Fruit fly (Drosophila melanogaster) whole organism, embryonic: Measurements from ENCODE around the gene CG43245.

ENCODE experiments used
- B-H2 ChIP-seq: fragments of 200-800 bp; sonication (Bioruptor generic); optimal IDR thresholded peaks from 2 replicates; lab custom pipeline; 2018; ENCODE audit warnings: missing biosample characterization, mild to moderate bottlenecking, missing genetic modification characterization
- CG10543 ChIP-seq: fragments of 200-800 bp; sonication (Bioruptor generic); optimal IDR thresholded peaks from 3 replicates; lab custom pipeline; 2017; ENCODE audit warnings: missing biosample characterization, mild to moderate bottlenecking, missing genetic modification characterization, moderate library complexity
- CG10959 ChIP-seq: fragments of 200-800 bp; sonication (Bioruptor generic); IDR thresholded peaks from 2 replicates; pipeline ENCODE4 v1.3.6; 2022; ENCODE audit warnings: missing biosample characterization, missing genetic modification characterization
- CG12155 ChIP-seq: fragments of 200-800 bp; sonication (Bioruptor generic); optimal IDR thresholded peaks from 3 replicates; lab custom pipeline; 2016; ENCODE audit warnings: missing biosample characterization, missing genetic modification characterization
- CG12659 ChIP-seq: fragments of 200-800 bp; sonication (Bioruptor generic); optimal IDR thresholded peaks from 3 replicates; lab custom pipeline; 2017; ENCODE audit warnings: mild to moderate bottlenecking, missing biosample characterization, missing genetic modification reagents, missing genetic modification characterization
- CG15269 ChIP-seq: fragments of 200-800 bp; sonication (Bioruptor generic); optimal IDR thresholded peaks from 2 replicates; lab custom pipeline; 2018; ENCODE audit warnings: missing biosample characterization, mild to moderate bottlenecking, missing genetic modification characterization, moderate library complexity
- CG1602 ChIP-seq: fragments of 200-800 bp; sonication (Bioruptor generic); optimal IDR thresholded peaks from 3 replicates; lab custom pipeline; 2016; ENCODE audit warnings: missing biosample characterization, missing genetic modification characterization
- CG18262 ChIP-seq: fragments of 200-800 bp; optimal IDR thresholded peaks from 3 replicates; lab custom pipeline; 2019; ENCODE audit warnings: missing biosample characterization, mild to moderate bottlenecking, missing genetic modification characterization, moderate library complexity
- CG2120 ChIP-seq: fragments of 200-800 bp; sonication (Bioruptor generic); optimal IDR thresholded peaks from 3 replicates; lab custom pipeline; 2016; ENCODE audit warnings: missing biosample characterization, missing genetic modification characterization
- CG2202 ChIP-seq: fragments of 200-800 bp; sonication (Bioruptor generic); optimal IDR thresholded peaks from 2 replicates; lab custom pipeline; 2018; ENCODE audit warnings: missing biosample characterization, mild to moderate bottlenecking, missing genetic modification characterization
- CG2678 ChIP-seq: fragments of 200-800 bp; sonication (Bioruptor generic); optimal IDR thresholded peaks from 3 replicates; lab custom pipeline; 2019; ENCODE audit warnings: missing biosample characterization, mild to moderate bottlenecking, missing genetic modification characterization, moderate library complexity
- CG30431 ChIP-seq: fragments of 200-800 bp; sonication (Bioruptor generic); optimal IDR thresholded peaks from 2 replicates; lab custom pipeline; 2017; ENCODE audit warnings: missing biosample characterization, missing genetic modification characterization
- CG32767 ChIP-seq: fragments of 200-800 bp; sonication (Bioruptor generic); IDR thresholded peaks from 2 replicates; pipeline ENCODE4 v1.3.6; 2022; ENCODE audit warnings: missing biosample characterization, missing genetic modification characterization
- CG4404 ChIP-seq: fragments of 200-800 bp; sonication (Bioruptor generic); IDR thresholded peaks from 2 replicates; pipeline ENCODE4 v1.3.6; 2022; ENCODE audit warnings: missing biosample characterization, missing genetic modification characterization
- CG4707 ChIP-seq: fragments of 200-800 bp; sonication (Bioruptor generic); optimal IDR thresholded peaks from 2 replicates; lab custom pipeline; 2018; ENCODE audit warnings: missing biosample characterization, mild to moderate bottlenecking, missing genetic modification characterization, moderate library complexity
- CG6683 ChIP-seq: fragments of 200-800 bp; sonication (Bioruptor generic); optimal IDR thresholded peaks from 2 replicates; lab custom pipeline; 2017; ENCODE audit warnings: missing biosample characterization, mild to moderate bottlenecking, missing genetic modification characterization, missing genetic modification reagents
- CG7745 ChIP-seq: fragments of 200-800 bp; sonication (Bioruptor generic); optimal IDR thresholded peaks from 2 replicates; lab custom pipeline; 2018; ENCODE audit warnings: missing biosample characterization, mild to moderate bottlenecking, missing genetic modification characterization, moderate library complexity
- CG7928 ChIP-seq: fragments of 200-800 bp; sonication (Bioruptor generic); optimal IDR thresholded peaks from 2 replicates; lab custom pipeline; 2017; ENCODE audit warnings: missing biosample characterization, mild to moderate bottlenecking, missing genetic modification characterization
- CG8290 ChIP-seq, 3 experiments: fragments of 200-800 bp; sonication (Bioruptor generic); optimal IDR thresholded peaks; 2 replicates each; lab custom pipeline; 2016 to 2019; ENCODE audit warnings: missing biosample characterization in 3 of 3, missing genetic modification characterization in 3 of 3, mild to moderate bottlenecking in 2 of 3, moderate library complexity in 1 of 3
- CG8478 ChIP-seq: fragments of >200 bp; optimal IDR thresholded peaks from 2 replicates; lab custom pipeline; 2018
- D19B ChIP-seq: fragments of 200-800 bp; sonication (Bioruptor generic); optimal IDR thresholded peaks from 2 replicates; lab custom pipeline; 2017; ENCODE audit warnings: missing biosample characterization, mild to moderate bottlenecking, missing genetic modification characterization
- GATAe ChIP-seq: fragments of 200-800 bp; sonication (Bioruptor generic); conservative IDR thresholded peaks from 2 replicates; pipeline ENCODE4 v1.3.6; 2022; ENCODE audit warnings: missing biosample characterization, missing genetic modification characterization
- Hmr ChIP-seq: fragments of 200-800 bp; sonication (Bioruptor generic); optimal IDR thresholded peaks from 3 replicates; lab custom pipeline; 2017; ENCODE audit warnings: mild to moderate bottlenecking, missing biosample characterization, missing genetic modification reagents, missing genetic modification characterization
- Lhr ChIP-seq: fragments of 200-800 bp; sonication (Bioruptor generic); optimal IDR thresholded peaks from 3 replicates; lab custom pipeline; 2017; ENCODE audit warnings: mild to moderate bottlenecking, missing biosample characterization, missing genetic modification reagents, missing genetic modification characterization
- NC2α ChIP-seq: fragments of 200-800 bp; sonication (Bioruptor generic); optimal IDR thresholded peaks from 2 replicates; lab custom pipeline; 2016; ENCODE audit warnings: missing biosample characterization, missing genetic modification characterization
- Nf-YB ChIP-seq: fragments of 200-800 bp; sonication (Bioruptor generic); optimal IDR thresholded peaks from 3 replicates; lab custom pipeline; 2019; ENCODE audit warnings: missing biosample characterization, mild to moderate bottlenecking, missing genetic modification characterization, moderate library complexity
- NfI ChIP-seq: fragments of 200-800 bp; sonication (Bioruptor generic); optimal IDR thresholded peaks from 3 replicates; lab custom pipeline; 2018; ENCODE audit warnings: missing biosample characterization, mild to moderate bottlenecking, missing genetic modification characterization, moderate library complexity
- Opbp ChIP-seq: fragments of 200-800 bp; sonication (Bioruptor generic); IDR thresholded peaks from 3 replicates; pipeline ENCODE4 v1.3.6; 2022; ENCODE audit warnings: missing biosample characterization, missing genetic modification characterization; ENCODE audit not compliant: partially characterized antibody
- Rfx ChIP-seq: fragments of 200-800 bp; sonication (Bioruptor generic); IDR thresholded peaks from 2 replicates; pipeline ENCODE4 v1.3.6; 2022; ENCODE audit warnings: missing biosample characterization, missing genetic modification characterization
- Six4 ChIP-seq: fragments of 200-800 bp; sonication (Bioruptor generic); optimal IDR thresholded peaks from 2 replicates; lab custom pipeline; 2016; ENCODE audit warnings: missing biosample characterization, missing genetic modification characterization
- Sox102F ChIP-seq: fragments of 200-800 bp; sonication (Bioruptor generic); optimal IDR thresholded peaks from 2 replicates; lab custom pipeline; 2018; ENCODE audit warnings: missing biosample characterization, mild to moderate bottlenecking, missing genetic modification characterization, moderate library complexity
- Vsx1 ChIP-seq: fragments of 200-800 bp; sonication (Bioruptor generic); optimal IDR thresholded peaks from 2 replicates; lab custom pipeline; 2017; ENCODE audit warnings: missing biosample characterization, mild to moderate bottlenecking, missing genetic modification characterization, missing genetic modification reagents
- Xbp1 ChIP-seq: fragments of 200-800 bp; sonication (Bioruptor generic); optimal IDR thresholded peaks from 3 replicates; lab custom pipeline; 2016; ENCODE audit warnings: missing biosample characterization, mild to moderate bottlenecking, missing genetic modification characterization
- az2 ChIP-seq: fragments of 200-800 bp; sonication (Bioruptor generic); optimal IDR thresholded peaks from 3 replicates; lab custom pipeline; 2016; ENCODE audit warnings: missing biosample characterization, missing genetic modification characterization
- btn ChIP-seq: fragments of 200-800 bp; sonication (Bioruptor generic); optimal IDR thresholded peaks from 2 replicates; lab custom pipeline; 2016; ENCODE audit warnings: missing biosample characterization, missing genetic modification characterization
- ci ChIP-seq: fragments of 200-800 bp; sonication (Bioruptor generic); IDR thresholded peaks from 3 replicates; pipeline ENCODE4 v1.3.6; 2022; ENCODE audit warnings: missing biosample characterization, missing genetic modification characterization
- danr ChIP-seq: fragments of 200-800 bp; sonication (Bioruptor generic); IDR thresholded peaks from 2 replicates; pipeline ENCODE4 v1.3.6; 2022; ENCODE audit warnings: missing biosample characterization, missing genetic modification characterization
- dpn ChIP-seq, 2 experiments: fragments of 200-800 bp; sonication (Bioruptor generic); optimal IDR thresholded peaks; 3 replicates each; lab custom pipeline; 2016; ENCODE audit warnings: missing biosample characterization in 2 of 2, missing genetic modification characterization in 2 of 2
- ewg ChIP-seq: fragments of 200-800 bp; sonication (Bioruptor generic); optimal IDR thresholded peaks from 3 replicates; lab custom pipeline; 2017; ENCODE audit warnings: mild to moderate bottlenecking, missing biosample characterization, missing genetic modification reagents, missing genetic modification characterization
- kay ChIP-seq: fragments of 200-800 bp; sonication (Bioruptor generic); optimal IDR thresholded peaks from 2 replicates; lab custom pipeline; 2016; ENCODE audit warnings: missing biosample characterization, missing genetic modification characterization
- mld ChIP-seq: fragments of 200-800 bp; sonication (Bioruptor generic); IDR thresholded peaks from 3 replicates; pipeline ENCODE4 v1.3.6; 2022; ENCODE audit warnings: missing biosample characterization, missing genetic modification characterization; ENCODE audit not compliant: partially characterized antibody
- odd ChIP-seq: fragments of 200-800 bp; sonication (Bioruptor generic); optimal IDR thresholded peaks from 2 replicates; lab custom pipeline; 2017; ENCODE audit warnings: missing biosample characterization, mild to moderate bottlenecking, missing genetic modification characterization
- otp ChIP-seq: fragments of 200-800 bp; sonication (Bioruptor generic); IDR thresholded peaks from 3 replicates; pipeline ENCODE4, ENCODE4 v1.3.6; 2022; ENCODE audit warnings: missing biosample characterization, missing genetic modification characterization
- pb ChIP-seq: fragments of 200-800 bp; sonication (Bioruptor generic); optimal IDR thresholded peaks from 3 replicates; lab custom pipeline; 2016; ENCODE audit warnings: missing biosample characterization, missing genetic modification characterization
- peb ChIP-seq: fragments of 200-800 bp; sonication (Bioruptor generic); IDR thresholded peaks from 2 replicates; pipeline ENCODE4 v1.3.6; 2022; ENCODE audit warnings: missing biosample characterization, missing genetic modification characterization
- sqz ChIP-seq: fragments of 200-800 bp; sonication (Bioruptor generic); optimal IDR thresholded peaks from 3 replicates; lab custom pipeline; 2018; ENCODE audit warnings: missing biosample characterization, mild to moderate bottlenecking, missing genetic modification characterization
- tna ChIP-seq: fragments of 200-800 bp; sonication (Bioruptor generic); IDR thresholded peaks from 2 replicates; pipeline ENCODE4 v1.3.6; 2022; ENCODE audit warnings: missing biosample characterization, missing genetic modification characterization; ENCODE audit not compliant: partially characterized antibody
- zf30C ChIP-seq: fragments of 200-800 bp; sonication (Bioruptor generic); optimal IDR thresholded peaks from 3 replicates; lab custom pipeline; 2018; ENCODE audit warnings: missing biosample characterization, mild to moderate bottlenecking, missing genetic modification characterization

Gene CG43245

DNA sequence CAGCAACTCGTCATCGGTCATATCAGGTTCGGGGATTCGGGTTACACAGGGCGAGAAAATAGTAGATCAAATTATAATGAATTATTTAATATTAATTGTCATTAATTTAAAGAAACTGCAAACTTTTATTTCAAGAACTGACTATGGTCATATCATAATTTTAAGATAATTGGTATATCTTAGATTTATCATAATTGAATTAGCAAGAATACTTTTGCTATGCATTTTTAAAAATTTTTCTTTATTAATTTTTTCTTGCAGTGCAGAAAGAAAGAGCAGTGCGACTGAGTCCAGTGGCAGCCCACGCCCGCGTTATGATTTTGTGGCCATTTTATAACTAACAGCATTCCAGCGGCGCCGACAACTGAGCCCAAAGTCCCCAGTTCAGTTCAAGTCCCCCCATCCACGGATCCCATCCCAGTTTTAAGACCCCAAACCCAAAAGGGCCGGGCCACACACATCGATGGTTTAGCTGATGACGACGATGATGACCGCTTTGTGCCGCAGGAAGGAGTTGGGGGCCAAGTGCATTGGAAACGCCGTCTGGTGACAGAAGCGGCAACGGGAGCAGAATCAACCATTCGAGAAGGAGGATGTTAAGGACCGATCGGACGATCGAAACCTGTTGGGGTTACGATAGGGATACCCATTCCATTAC, 931 bp downstream of the CG43245 start (continued):
- TF ChIP-seq Vsx1 (GFP tag; lab: Kevin White, UChicago) (no peak), CG30431 (GFP tag; lab: Kevin White, UChicago) (peak; percentile 10), kay (GFP tag; lab: Kevin White, UChicago) (no peak), CG12155 (peak; percentile 33), peb (peak; percentile 50; the same call in 1 of the 2 replicates), mld (GFP tag; lab: Robert Waterston, UW) (no peak), CG1602 (GFP tag; lab: Kevin White, UChicago) (peak; percentile 58), GATAe (GFP tag; lab: Robert Waterston, UW) (no peak), CG10543 (GFP tag; lab: Kevin White, UChicago) (no peak), NfI (GFP tag; lab: Kevin White, UChicago) (no peak), CG7745 (tag; lab: Kevin White, UChicago) (no peak), sqz (GFP tag; lab: Kevin White, UChicago) (peak; percentile 44), Nf-YB (GFP tag; lab: Kevin White, UChicago) (peak; percentile 63), Xbp1 (GFP tag; lab: Kevin White, UChicago) (peak; percentile 61), CG10959 (GFP tag; lab: Robert Waterston, UW) (peak; percentile 61), CG12659 (peak; percentile 36), CG7928 (GFP tag; lab: Kevin White, UChicago) (peak; percentile 2), Lhr (GFP tag; lab: Kevin White, UChicago) (peak; percentile 39), CG8478 (lab: Kevin White, UChicago) (no peak), CG8290 (GFP tag; optimal IDR thresholded peaks at IDR 0.05; lab: Kevin White, UChicago) (peak; percentile 29), CG8290 (tag; optimal IDR thresholded peaks at IDR 0.05; lab: Kevin White, UChicago) (no peak), NC2α (no peak), ewg (GFP tag; lab: Kevin White, UChicago) (peak; percentile 33), Sox102F (GFP tag; lab: Kevin White, UChicago) (peak; percentile 68), CG6683 (GFP tag; lab: Kevin White, UChicago) (peak; percentile 42), Hmr (GFP tag; lab: Kevin White, UChicago) (peak; percentile 5), CG4404 (peak; percentile 60; the same call in 1 of the 2 replicates), CG2202 (peak; percentile 82), dpn (GFP tag; optimal IDR thresholded peaks at IDR 0.05; lab: Kevin White, UChicago) (peak in 1 of 2 experiments; percentile 28), zf30C (GFP tag; lab: Kevin White, UChicago) (peak; percentile 83), CG2120 (peak; percentile 11), B-H2 (GFP tag; lab: Kevin White, UChicago) (no peak), Rfx (GFP tag; lab: Robert Waterston, UW) (no peak), CG4707 (GFP tag; lab: Kevin White, UChicago) (no peak), ci (GFP tag; lab: Robert Waterston, UW) (peak; percentile 54; the same call in 1 of the 3 replicates), CG32767 (GFP tag; lab: Robert Waterston, UW) (peak; percentile 63; the same call in 1 of the 2 replicates), CG15269 (tag; lab: Kevin White, UChicago) (no peak), danr (peak; percentile 27; the same call in 1 of the 2 replicates), pb (GFP tag; lab: Kevin White, UChicago) (no peak), az2 (GFP tag; lab: Kevin White, UChicago) (peak; percentile 50), CG2678 (tag; lab: Kevin White, UChicago) (peak; percentile 80), btn (GFP tag; lab: Kevin White, UChicago) (no peak), Opbp (GFP tag; lab: Robert Waterston, UW) (0 out of 3 replicates have a peak, but pooled peaks have one; percentile 17), tna (no peak), otp (0 out of 3 replicates have a peak, but pooled peaks have one; percentile 41), odd (GFP tag; lab: Kevin White, UChicago) (peak; percentile 37), CG18262 (tag; lab: Kevin White, UChicago) (peak; percentile 92), Six4 (GFP tag; lab: Kevin White, UChicago) (peak; percentile 63), D19B (GFP tag; lab: Kevin White, UChicago) (peak; percentile 0)
